Worm (Caenorhabditis elegans): ENCODE measurements around the gene F35G2.5.

F35G2.5 gene

ce11 chrIV:12202949-12203348, 16.5 kb upstream of the F35G2.5 start, which contains the start of gene F35G2.1:
Gene F35G2.1 (plus strand): TSS chrIV:12203249.
- TF ChIP-seq bed-3 (GFP tag; optimal IDR thresholded peaks at IDR 0.05), result no peak
- no peak for TF ChIP-seq lsy-2 (tag; optimal IDR thresholded peaks at IDR 0.05)
- no peak for TF ChIP-seq blmp-1 (tag; optimal IDR thresholded peaks at IDR 0.05)
- no peak for TF ChIP-seq drap-1 (GFP tag; optimal IDR thresholded peaks at IDR 0.05)
- no peak for TF ChIP-seq M03D4.4 (tag; optimal IDR thresholded peaks at IDR 0.05)
- no peak for TF ChIP-seq unc-39 (tag; optimal IDR thresholded peaks at IDR 0.05)
- no peak for TF ChIP-seq lin-13 (tag; optimal IDR thresholded peaks at IDR 0.05)
- TF ChIP-seq sem-2 (GFP tag; optimal IDR thresholded peaks at IDR 0.05), result no peak
- no peak for TF ChIP-seq tbx-8 (GFP tag; optimal IDR thresholded peaks at IDR 0.05)
- no peak for TF ChIP-seq mab-5 (tag; optimal IDR thresholded peaks at IDR 0.05)
- TF ChIP-seq nhr-2 (tag; optimal IDR thresholded peaks at IDR 0.05), result no peak
- no peak for TF ChIP-seq mep-1 (tag; optimal IDR thresholded peaks at IDR 0.05)
- no peak for TF ChIP-seq pha-4 (tag; optimal IDR thresholded peaks at IDR 0.05)
- TF ChIP-seq cnd-1 (tag; optimal IDR thresholded peaks at IDR 0.05), result no peak
- no peak for TF ChIP-seq elt-1 (tag; optimal IDR thresholded peaks at IDR 0.05; ENCODE audit: borderline replicate concordance, insufficient read depth)
- no peak for TF ChIP-seq hlh-1 (tag; optimal IDR thresholded peaks at IDR 0.05)
- TF ChIP-seq snpc-4 (tag; optimal IDR thresholded peaks at IDR 0.05), result no peak

ce11 chrIV:12203968-12204367, 15.4 kb upstream of the F35G2.5 start:
- no peak for TF ChIP-seq elt-1 (tag; optimal IDR thresholded peaks at IDR 0.05; ENCODE audit: borderline replicate concordance, insufficient read depth)
- no peak for TF ChIP-seq unc-120 (tag; optimal IDR thresholded peaks at IDR 0.05; ENCODE audit: poor library complexity, severe bottlenecking)
- TF ChIP-seq mab-5 (tag; optimal IDR thresholded peaks at IDR 0.05), result no peak
- no peak for TF ChIP-seq sem-2 (GFP tag; optimal IDR thresholded peaks at IDR 0.05)
- TF ChIP-seq M03D4.4 (tag; optimal IDR thresholded peaks at IDR 0.05), result no peak
- no peak for TF ChIP-seq lsy-2 (tag; optimal IDR thresholded peaks at IDR 0.05)
- TF ChIP-seq snpc-4 (tag; optimal IDR thresholded peaks at IDR 0.05), result no peak
- no peak for TF ChIP-seq ceh-39 (tag; optimal IDR thresholded peaks at IDR 0.05)
- TF ChIP-seq sptf-1 (tag; optimal IDR thresholded peaks at IDR 0.05), result no peak
- TF ChIP-seq drap-1 (GFP tag; optimal IDR thresholded peaks at IDR 0.05), result no peak
- no peak for TF ChIP-seq lin-13 (tag; optimal IDR thresholded peaks at IDR 0.05)
- TF ChIP-seq ztf-11 (tag; optimal IDR thresholded peaks at IDR 0.05), result no peak
- TF ChIP-seq ham-2 (GFP tag; optimal IDR thresholded peaks at IDR 0.05), result no peak

- TF ChIP-seq bed-3 (GFP tag; optimal IDR thresholded peaks at IDR 0.05) (no peak), pha-4 (tag; optimal IDR thresholded peaks at IDR 0.05) (no peak), nhr-28 (tag; optimal IDR thresholded peaks at IDR 0.05) (no peak), unc-39 (tag; optimal IDR thresholded peaks at IDR 0.05) (no peak), sem-2 (GFP tag; optimal IDR thresholded peaks at IDR 0.05) (no peak), ceh-43 (GFP tag; optimal IDR thresholded peaks at IDR 0.05) (no peak), nhr-2 (tag; optimal IDR thresholded peaks at IDR 0.05) (no peak), M03D4.4 (tag; optimal IDR thresholded peaks at IDR 0.05) (no peak), nhr-237 (tag; optimal IDR thresholded peaks at IDR 0.05) (no peak), elt-1 (tag; optimal IDR thresholded peaks at IDR 0.05; ENCODE audit: borderline replicate concordance, insufficient read depth) (no peak), lin-32 (GFP tag; optimal IDR thresholded peaks at IDR 0.05) (no peak), snpc-4 (tag; optimal IDR thresholded peaks at IDR 0.05) (no peak), unc-62 (GFP tag; optimal IDR thresholded peaks at IDR 0.05) (no peak)
Measured at ce11 chrIV:12207454-12207853, 12.0 kb upstream of the F35G2.5 start.

- no peak for TF ChIP-seq drap-1 (GFP tag; optimal IDR thresholded peaks at IDR 0.05)
Measured at ce11 chrIV:12207873-12208272, 11.5 kb upstream of the F35G2.5 start.

- TF ChIP-seq flh-1 (GFP tag; optimal IDR thresholded peaks at IDR 0.05) (no peak), unc-120 (tag; optimal IDR thresholded peaks at IDR 0.05; ENCODE audit: poor library complexity, severe bottlenecking) (no peak), elt-1 (tag; optimal IDR thresholded peaks at IDR 0.05; ENCODE audit: borderline replicate concordance, insufficient read depth) (no peak), mep-1 (tag; optimal IDR thresholded peaks at IDR 0.05) (peak; percentile 14), lsy-2 (tag; optimal IDR thresholded peaks at IDR 0.05) (peak; percentile 50), nhr-2 (tag; optimal IDR thresholded peaks at IDR 0.05) (no peak)
Measured at ce11 chrIV:12208984-12209676, 10.3 kb upstream of the F35G2.5 start, which contains the start of the genes marb-1 and F35G2.3. Gene marb-1 (minus strand): TSS chrIV:12209010. Gene F35G2.3 (plus strand): TSS chrIV:12209626.

Measured in whole organism, mixed stage, embryonic.